Fruit fly (Drosophila melanogaster): Measurements from ENCODE around the gene CG4390.
A peak's percentile ranks its signal among the peaks of the same experiment; 100 is the strongest.

The CG4390 gene

DNA sequence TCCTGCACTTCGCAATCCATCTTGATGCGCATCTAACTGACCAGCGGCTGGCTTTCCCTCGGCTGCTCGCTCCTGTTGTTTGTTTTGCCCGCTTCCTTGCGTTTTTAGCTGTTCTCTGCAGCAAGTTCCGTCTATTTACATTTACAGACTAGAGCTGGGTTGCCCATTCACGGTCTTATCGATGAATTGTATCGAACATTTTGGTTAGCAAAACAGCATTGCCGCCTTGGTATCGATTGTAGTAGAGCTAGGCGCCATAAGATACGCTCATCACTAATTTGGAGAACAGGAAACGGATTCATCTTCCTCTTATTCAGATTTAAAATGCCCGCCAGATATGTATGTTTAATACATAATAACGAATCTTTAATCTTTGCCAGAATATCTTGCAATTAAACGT is 23.7 kb downstream of the CG4390 start, which contains the start of gene Regnase-1 (continued):
- peak; percentile 36 for TF ChIP-seq Kr (GFP tag; optimal IDR thresholded peaks at IDR 0.05)
- TF ChIP-seq Bdp1 (GFP tag; optimal IDR thresholded peaks at IDR 0.05) = peak; percentile 81
- TF ChIP-seq gcm (GFP tag; optimal IDR thresholded peaks at IDR 0.05) = peak; percentile 94
- peak; percentile 95 for TF ChIP-seq Asciz (GFP tag; optimal IDR thresholded peaks at IDR 0.05)
- peak; percentile 92 for TF ChIP-seq Mad (GFP tag; optimal IDR thresholded peaks at IDR 0.05)
- peak; percentile 86 for TF ChIP-seq CG31365 (tag; optimal IDR thresholded peaks at IDR 0.05)
- peak; percentile 89 for TF ChIP-seq CG11723 (GFP tag; optimal IDR thresholded peaks at IDR 0.05)
- TF ChIP-seq ac (GFP tag; optimal IDR thresholded peaks at IDR 0.05) = peak; percentile 77
- no peak for TF ChIP-seq Poxn (GFP tag; IDR thresholded peaks at IDR 0.05)
- TF ChIP-seq usp (GFP tag; optimal IDR thresholded peaks at IDR 0.05) = no peak
- TF ChIP-seq sob (GFP tag; IDR thresholded peaks at IDR 0.05) = peak; percentile 95
- TF ChIP-seq ken (GFP tag; IDR thresholded peaks at IDR 0.05) = no peak
- peak; percentile 95 for TF ChIP-seq bcd (GFP tag; optimal IDR thresholded peaks at IDR 0.05)
- peak; percentile 83 for TF ChIP-seq tgo (GFP tag; IDR thresholded peaks at IDR 0.05)
- TF ChIP-seq CG13123 (GFP tag; optimal IDR thresholded peaks at IDR 0.05) = peak; percentile 83
- TF ChIP-seq ewg (GFP tag; optimal IDR thresholded peaks at IDR 0.05) = peak; percentile 82
- peak; percentile 93 for TF ChIP-seq CG6254 (GFP tag; optimal IDR thresholded peaks at IDR 0.05)
- peak; percentile 91 for TF ChIP-seq Fer2 (tag; optimal IDR thresholded peaks at IDR 0.05)
- TF ChIP-seq CG8089 (GFP tag; optimal IDR thresholded peaks at IDR 0.05) = peak; percentile 90
- peak; percentile 89 for TF ChIP-seq CG4424 (GFP tag; optimal IDR thresholded peaks at IDR 0.05)
- peak; percentile 88 for TF ChIP-seq Lhr (GFP tag; optimal IDR thresholded peaks at IDR 0.05)
- TF ChIP-seq ems (GFP tag; optimal IDR thresholded peaks at IDR 0.05) = peak; percentile 80
- TF ChIP-seq CG8765 (GFP tag; IDR thresholded peaks at IDR 0.05) = peak; percentile 47; the same call in 1 of the 2 replicates
- peak; percentile 94 for TF ChIP-seq ATbp (GFP tag; optimal IDR thresholded peaks at IDR 0.05)
- TF ChIP-seq CG6854 (GFP tag; optimal IDR thresholded peaks at IDR 0.05) = peak; percentile 93
- peak; percentile 95 for TF ChIP-seq chinmo (GFP tag; IDR thresholded peaks at IDR 0.05; ENCODE audit: partially characterized antibody)
- TF ChIP-seq Dek (tag; optimal IDR thresholded peaks at IDR 0.05) = peak; percentile 80
- TF ChIP-seq CG7987 (GFP tag; optimal IDR thresholded peaks at IDR 0.05) = peak; percentile 98
- TF ChIP-seq TFAM (GFP tag; optimal IDR thresholded peaks at IDR 0.05) = peak; percentile 89
- TF ChIP-seq CG13287 (GFP tag; IDR thresholded peaks at IDR 0.05; ENCODE audit: partially characterized antibody) = peak; percentile 98
- TF ChIP-seq Sox102F (GFP tag; optimal IDR thresholded peaks at IDR 0.05) = peak; percentile 78
- peak; percentile 68 for TF ChIP-seq GATAe (GFP tag; conservative IDR thresholded peaks at IDR 0.05)
- TF ChIP-seq CG14667 (GFP tag; IDR thresholded peaks at IDR 0.05) = peak; percentile 48; the same call in 1 of the 2 replicates
- peak; percentile 51 for TF ChIP-seq Sin3A (optimal IDR thresholded peaks at IDR 0.05)
- no peak for TF ChIP-seq CG8478 (optimal IDR thresholded peaks at IDR 0.05)
- 0 out of 2 replicates have a peak, but pooled peaks have one; percentile 15 for TF ChIP-seq esg (GFP tag; conservative IDR thresholded peaks at IDR 0.05)
- peak; percentile 97 for TF ChIP-seq CrebB (tag; optimal IDR thresholded peaks at IDR 0.05)
- peak; percentile 97 for TF ChIP-seq mirr (GFP tag; optimal IDR thresholded peaks at IDR 0.05)
- peak; percentile 79 for TF ChIP-seq CG9609 (GFP tag; optimal IDR thresholded peaks at IDR 0.05)
- TF ChIP-seq CG14860 (GFP tag; IDR thresholded peaks at IDR 0.05; ENCODE audit: partially characterized antibody) = peak; percentile 89
- TF ChIP-seq CG12744 (GFP tag; optimal IDR thresholded peaks at IDR 0.05) = peak; percentile 90
- peak; percentile 73 for TF ChIP-seq CG4820 (GFP tag; optimal IDR thresholded peaks at IDR 0.05)
- peak; percentile 94 for TF ChIP-seq CG13624 (GFP tag; optimal IDR thresholded peaks at IDR 0.05)
- peak; percentile 91 for TF ChIP-seq vnd (GFP tag; IDR thresholded peaks at IDR 0.05; ENCODE audit: partially characterized antibody)
- TF ChIP-seq zen (tag; optimal IDR thresholded peaks at IDR 0.05) = peak; percentile 83
- peak; percentile 95 for TF ChIP-seq CG12659 (GFP tag; optimal IDR thresholded peaks at IDR 0.05)
- peak; percentile 88 for TF ChIP-seq CG11398 (GFP tag; optimal IDR thresholded peaks at IDR 0.05)
- TF ChIP-seq cg (GFP tag; optimal IDR thresholded peaks at IDR 0.05) = no peak
- TF ChIP-seq gfzf (GFP tag; optimal IDR thresholded peaks at IDR 0.05) = peak; percentile 43
- TF ChIP-seq gt (GFP tag; IDR thresholded peaks at IDR 0.05) = peak; percentile 44; the same call in 1 of the 2 replicates
- TF ChIP-seq Nf-YA (GFP tag; IDR thresholded peaks at IDR 0.05) = peak; percentile 82
